Fruit fly (Drosophila melanogaster): ENCODE results near the gene CG33062.
"Not testable (repeated sequence)": the region's sequence is repeated elsewhere in the genome, so short reads cannot be mapped to it uniquely, and the experiment has no call there.

CG33062 gene

DNA sequence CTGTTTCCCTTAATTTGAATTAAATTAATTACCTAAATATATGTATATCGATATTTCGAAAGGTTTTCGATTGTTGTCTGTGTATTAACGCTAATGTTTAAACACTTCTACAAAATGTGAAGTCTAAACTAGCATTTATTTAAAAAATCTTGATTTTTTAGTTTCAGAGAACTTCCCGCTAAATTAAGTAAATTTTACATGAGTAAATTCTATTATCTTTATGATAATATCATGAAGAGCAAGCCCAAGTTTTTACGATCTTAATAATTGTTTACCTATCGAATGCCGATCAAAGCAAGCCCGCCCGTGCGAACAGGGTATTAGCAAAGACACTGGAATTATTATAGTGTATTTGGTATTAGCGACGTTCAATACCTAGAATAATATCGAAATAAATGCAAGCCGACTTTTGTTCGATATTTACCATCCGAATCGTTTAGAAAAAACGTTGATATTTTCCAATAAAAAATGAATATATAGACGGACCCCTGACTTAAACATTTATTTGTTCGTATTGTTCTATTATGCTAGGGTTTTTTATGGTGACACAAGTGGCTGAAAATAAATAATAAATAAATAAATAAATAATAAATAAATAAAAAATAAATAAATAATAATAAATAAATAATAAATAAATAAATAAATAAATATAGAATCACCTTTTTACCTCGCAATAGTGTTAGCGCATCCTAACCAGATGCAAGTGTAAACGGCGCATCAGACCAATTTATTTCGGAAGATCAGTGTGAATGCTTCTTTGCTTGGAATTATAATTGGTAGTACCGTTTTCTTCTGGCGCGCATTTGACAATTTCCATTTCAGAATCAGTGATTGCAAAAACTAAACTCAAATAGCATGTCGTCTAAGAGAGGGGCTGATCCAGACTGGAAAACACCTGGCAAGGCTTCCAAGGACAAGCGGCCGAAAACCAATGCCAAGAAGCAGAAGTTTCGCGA, at the start of gene CG33062, which contains the start of gene Chd3:
TSS of gene CG33062 (minus strand) at position 51 of the 956 bp plus-strand sequence.
TSS of gene Chd3 (plus strand) at position 780 of the 956 bp plus-strand sequence.
- TF ChIP-seq noc (tag; optimal IDR thresholded peaks at IDR 0.05): no peak

DNA sequence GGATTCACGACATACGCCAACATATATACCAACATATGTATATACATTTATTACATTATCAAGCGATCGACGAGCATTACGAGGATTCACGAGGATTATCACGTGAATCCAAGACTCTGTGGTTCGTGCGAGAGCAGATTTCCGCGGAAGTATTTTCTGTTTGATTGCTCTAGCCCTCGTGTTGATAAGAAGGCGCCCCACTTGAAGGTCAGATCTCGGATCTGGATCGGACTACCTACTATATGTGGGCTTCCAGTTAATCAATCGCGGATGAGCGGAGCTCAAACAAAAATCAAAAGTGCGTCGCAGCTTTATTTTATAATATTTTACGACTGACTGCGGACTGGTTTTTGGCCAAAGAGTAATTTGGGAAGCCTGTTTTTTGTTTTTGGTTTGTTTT, 48.7 kb upstream of the CG33062 start:
- peak; percentile 11 for TF ChIP-seq noc (tag; optimal IDR thresholded peaks at IDR 0.05)

DNA sequence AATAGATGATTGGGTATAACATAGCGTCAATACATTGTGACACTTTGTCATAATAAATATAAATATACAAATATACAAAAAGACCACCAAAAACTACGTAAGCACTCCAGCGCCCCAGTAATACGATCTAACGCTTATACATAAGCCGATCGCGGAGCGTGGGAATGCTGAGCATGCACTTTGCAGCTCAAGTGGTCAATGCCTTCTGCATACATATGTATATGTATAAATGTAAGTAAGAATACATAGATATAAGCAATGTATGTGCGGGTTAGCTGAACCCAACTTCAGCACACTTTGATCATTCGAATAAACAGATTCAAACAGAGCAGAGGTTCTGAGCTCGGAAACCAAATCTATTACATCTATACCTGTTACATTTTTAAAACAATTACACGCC, 41.0 kb upstream of the CG33062 start, which contains the start of gene CG32212:
TSS of gene CG32212 (plus strand) at position 301 of the 400 bp plus-strand sequence.
- not testable (repeated sequence) for TF ChIP-seq noc (tag; optimal IDR thresholded peaks at IDR 0.05)

DNA sequence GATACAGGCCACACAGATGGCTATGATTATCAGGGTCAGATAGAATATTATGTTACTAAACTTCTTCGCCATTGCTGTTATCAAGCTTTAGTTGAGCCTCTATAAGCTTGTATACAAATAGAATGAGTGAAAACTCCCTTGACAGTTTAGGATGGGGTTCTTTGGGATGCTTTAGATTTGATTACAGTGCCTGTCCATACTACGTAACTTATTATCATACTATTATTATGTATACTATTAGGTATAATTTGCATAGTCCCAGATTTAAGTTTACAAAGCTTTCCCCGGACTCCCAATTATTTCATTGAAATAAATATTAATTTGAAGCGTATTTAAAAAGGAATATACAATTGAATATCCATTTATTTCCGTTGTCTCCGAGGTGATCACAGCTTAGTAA, 40.2 kb upstream of the CG33062 start, which contains the start of gene brv1:
TSS of gene brv1 (minus strand) at position 101 of the 400 bp plus-strand sequence.
- TF ChIP-seq noc (tag; optimal IDR thresholded peaks at IDR 0.05): no peak

DNA sequence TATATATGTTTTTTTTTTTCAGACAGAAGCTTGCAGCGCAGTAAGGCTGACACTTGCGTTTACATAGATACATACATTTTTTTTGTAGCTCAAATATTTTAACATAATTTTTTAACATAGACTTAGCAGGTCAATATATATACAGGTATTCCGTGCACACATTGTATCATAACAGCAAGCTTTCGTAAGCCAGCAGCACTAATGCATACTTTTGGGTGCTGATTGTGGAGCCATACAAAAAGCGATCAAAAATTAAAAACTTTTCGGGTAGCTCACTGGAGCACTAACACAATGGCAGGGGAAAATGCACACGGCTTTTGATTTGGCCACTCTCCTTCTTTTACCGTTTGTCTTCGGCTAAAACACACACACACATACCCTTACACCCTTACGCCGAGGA, 36.8 kb upstream of the CG33062 start:
- no peak for TF ChIP-seq noc (tag; optimal IDR thresholded peaks at IDR 0.05)

DNA sequence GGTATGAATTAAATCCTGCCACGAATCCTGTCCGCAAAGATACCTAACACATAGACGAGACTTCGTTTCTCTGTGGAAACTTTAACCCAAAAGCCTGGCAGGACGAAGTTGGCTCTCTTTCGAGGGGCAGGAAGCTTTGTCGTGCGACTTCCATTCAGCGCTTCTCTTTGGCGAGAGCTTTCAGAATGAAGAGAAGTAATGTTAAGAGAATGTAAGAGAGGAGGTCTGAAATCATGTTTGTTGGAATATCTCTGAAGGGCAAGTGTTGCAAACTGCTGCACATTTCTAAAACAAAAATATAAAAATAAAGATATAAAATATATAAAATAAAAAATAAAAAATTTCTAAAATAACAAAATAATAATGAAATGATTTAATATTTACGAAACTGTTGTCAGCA, 35.8 kb upstream of the CG33062 start:
- no peak for TF ChIP-seq noc (tag; optimal IDR thresholded peaks at IDR 0.05)

DNA sequence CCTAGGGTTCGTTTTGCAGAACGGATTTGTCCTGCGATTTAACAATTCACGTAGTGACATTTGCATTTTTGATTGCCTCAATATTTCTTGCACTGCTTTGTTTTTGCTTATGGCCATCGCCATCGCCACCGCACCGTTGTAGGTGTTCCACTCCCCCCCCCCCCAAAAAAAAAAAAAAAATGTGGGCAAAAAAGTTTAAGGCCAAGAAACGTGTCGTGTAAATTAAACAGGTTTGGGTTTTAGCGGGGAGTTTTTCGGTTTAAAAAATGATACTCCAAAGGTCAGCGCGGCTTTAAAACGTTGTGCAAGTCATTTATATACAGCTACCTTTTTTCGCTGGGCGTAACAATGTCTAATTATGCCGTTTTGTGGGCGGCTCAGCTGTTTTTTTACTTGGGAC, 35.0 kb upstream of the CG33062 start:
- no peak for TF ChIP-seq noc (tag; optimal IDR thresholded peaks at IDR 0.05)

DNA sequence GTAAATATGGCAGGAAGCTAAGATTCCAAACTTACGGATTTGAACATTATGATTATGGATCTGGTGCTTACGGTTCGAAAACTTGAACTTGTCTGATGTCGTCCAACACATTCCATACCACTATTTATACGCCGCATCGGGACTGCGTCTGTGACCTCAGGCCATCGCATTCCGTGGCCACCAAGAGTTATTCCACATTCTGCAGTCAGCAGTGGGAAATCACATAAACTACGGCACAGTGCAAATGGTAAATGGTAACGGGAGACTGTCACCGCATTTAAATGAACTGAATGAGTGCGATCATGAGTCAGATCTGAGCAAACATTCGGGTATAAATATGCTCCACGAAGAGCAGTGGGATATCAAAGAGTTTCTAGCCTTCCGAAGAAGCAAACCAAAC, 29.2 kb upstream of the CG33062 start, which contains the start of the genes CG18294 and CG32213:
TSS of gene CG18294 (minus strand) at position 101 of the 400 bp plus-strand sequence.
TSS of gene CG32213 (plus strand) at position 362 of the 400 bp plus-strand sequence.
- not testable (repeated sequence) for TF ChIP-seq noc (tag; optimal IDR thresholded peaks at IDR 0.05)

DNA sequence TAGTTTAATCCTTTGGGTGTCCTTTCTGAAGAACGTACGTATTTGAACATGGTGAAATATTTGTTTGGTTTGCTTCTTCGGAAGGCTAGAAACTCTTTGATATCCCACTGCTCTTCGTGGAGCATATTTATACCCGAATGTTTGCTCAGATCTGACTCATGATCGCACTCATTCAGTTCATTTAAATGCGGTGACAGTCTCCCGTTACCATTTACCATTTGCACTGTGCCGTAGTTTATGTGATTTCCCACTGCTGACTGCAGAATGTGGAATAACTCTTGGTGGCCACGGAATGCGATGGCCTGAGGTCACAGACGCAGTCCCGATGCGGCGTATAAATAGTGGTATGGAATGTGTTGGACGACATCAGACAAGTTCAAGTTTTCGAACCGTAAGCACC, 25.9 kb upstream of the CG33062 start, which contains the start of the genes 825-Oak and CG12519:
TSS of gene 825-Oak (minus strand) at position 101 of the 400 bp plus-strand sequence.
TSS of gene CG12519 (plus strand) at position 364 of the 400 bp plus-strand sequence.
- TF ChIP-seq noc (tag; optimal IDR thresholded peaks at IDR 0.05): not testable (repeated sequence)

DNA sequence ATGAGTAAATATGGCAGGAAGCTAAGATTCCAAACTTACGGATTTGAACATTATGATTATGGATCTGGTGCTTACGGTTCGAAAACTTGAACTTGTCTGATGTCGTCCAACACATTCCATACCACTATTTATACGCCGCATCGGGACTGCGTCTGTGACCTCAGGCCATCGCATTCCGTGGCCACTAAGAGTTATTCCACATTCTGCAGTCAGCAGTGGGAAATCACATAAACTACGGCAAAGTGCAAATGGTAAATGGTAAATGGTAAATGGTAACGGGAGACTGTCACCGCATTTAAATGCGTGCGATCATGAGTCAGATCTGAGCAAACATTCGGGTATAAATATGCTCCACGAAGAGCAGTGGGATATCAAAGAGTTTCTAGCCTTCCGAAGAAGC, 20.7 kb upstream of the CG33062 start, which contains the start of the genes CG14096 and CG32214:
TSS of gene CG14096 (minus strand) at position 101 of the 400 bp plus-strand sequence.
TSS of gene CG32214 (plus strand) at position 368 of the 400 bp plus-strand sequence.
- TF ChIP-seq noc (tag; optimal IDR thresholded peaks at IDR 0.05): not testable (repeated sequence)

DNA sequence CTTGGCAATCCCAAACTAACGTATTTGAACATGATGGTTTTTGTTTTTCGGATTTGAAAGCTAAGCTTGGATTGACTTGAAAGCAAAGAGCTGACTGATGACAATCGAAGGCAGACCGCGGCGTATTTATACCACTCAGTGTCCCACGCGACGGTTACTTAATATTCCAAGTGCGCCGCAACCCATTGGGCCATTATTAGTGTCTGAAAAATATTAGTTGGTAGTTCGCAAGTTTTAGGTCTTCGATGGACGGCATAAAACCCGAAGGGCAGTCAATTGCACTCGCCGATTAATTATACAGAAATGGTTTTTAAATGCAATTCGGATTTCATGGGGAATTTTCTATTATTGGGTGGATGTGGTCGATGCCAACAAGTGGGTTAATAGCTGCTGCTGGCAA, 18.4 kb upstream of the CG33062 start, which contains the start of gene CG14095:
TSS of gene CG14095 (minus strand) at position 101 of the 400 bp plus-strand sequence.
- no peak for TF ChIP-seq noc (tag; optimal IDR thresholded peaks at IDR 0.05)

DNA sequence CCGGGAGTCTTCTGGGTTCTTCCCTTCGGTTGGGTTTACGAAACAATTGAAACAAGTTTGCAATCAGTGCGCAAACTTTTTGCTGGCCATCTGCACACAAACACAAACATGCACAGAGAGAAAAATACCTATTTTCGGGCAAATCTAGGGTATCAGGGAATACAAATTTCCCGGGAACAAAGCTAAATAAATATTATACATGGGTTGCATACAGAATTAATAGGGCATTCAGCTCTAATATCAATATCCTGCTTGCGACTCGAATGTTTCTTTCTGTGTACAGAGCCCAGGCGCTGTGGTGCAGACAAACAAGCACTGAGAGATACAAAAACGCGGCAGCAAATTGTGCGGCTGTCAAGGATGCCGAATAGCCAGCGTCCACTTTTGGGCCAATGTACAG, 2.2 kb downstream of the CG33062 start:
- TF ChIP-seq noc (tag; optimal IDR thresholded peaks at IDR 0.05): no peak

DNA sequence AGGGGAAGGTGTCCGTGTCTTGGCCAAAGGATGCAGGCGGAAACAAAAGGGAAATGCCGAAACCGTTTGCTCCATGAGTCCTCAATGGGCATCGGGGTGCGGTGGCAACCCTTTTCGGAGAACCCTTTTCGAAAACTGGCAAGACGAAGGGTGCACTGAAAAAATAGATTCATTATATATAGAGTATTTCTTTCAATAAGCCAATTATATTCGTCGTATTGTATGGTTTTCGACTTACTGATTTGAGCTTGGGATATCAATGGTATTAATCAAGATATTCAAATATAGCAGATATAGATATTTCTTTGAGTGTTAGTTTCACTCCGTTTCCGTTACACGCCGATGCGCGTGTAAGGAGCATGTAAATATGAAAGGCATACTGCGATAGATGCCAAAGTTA, 4.0 kb downstream of the CG33062 start:
- no peak for TF ChIP-seq noc (tag; optimal IDR thresholded peaks at IDR 0.05)

DNA sequence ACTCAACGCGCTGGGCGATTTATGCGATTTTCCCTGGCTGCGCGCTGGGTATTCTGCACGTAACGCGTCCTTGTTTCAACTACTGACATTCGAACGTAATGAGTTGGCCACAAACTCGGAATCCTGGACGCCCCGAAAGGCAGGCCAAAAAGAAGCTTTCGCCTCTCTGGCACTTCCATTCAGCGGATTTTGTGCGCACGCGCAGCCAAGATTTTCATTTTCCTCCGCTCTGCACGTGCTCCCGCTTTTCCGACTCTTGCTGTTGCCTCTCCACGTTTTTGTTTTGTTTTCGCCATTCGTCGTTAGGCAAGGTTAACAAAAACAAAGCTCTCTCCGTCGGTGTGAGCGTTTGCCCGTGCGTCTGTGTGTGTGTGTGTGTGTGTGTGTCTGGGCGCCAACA, 33.4 kb downstream of the CG33062 start, which contains the start of gene CG32206:
TSS of gene CG32206 (minus strand) at position 101 of the 400 bp plus-strand sequence.
- TF ChIP-seq noc (tag; optimal IDR thresholded peaks at IDR 0.05): no peak
